Fruit fly (Drosophila melanogaster) whole organism, embryonic: Measurements from ENCODE around the gene TwdlX.

Experiments used
- Atf6 ChIP-seq: fragments of 200-800 bp; sonication (Bioruptor generic); IDR thresholded peaks from 2 replicates; pipeline ENCODE4 v1.3.6; 2022; ENCODE audit warnings: missing biosample characterization, missing genetic modification characterization
- CG10147 ChIP-seq: fragments of 200-800 bp; sonication (Bioruptor generic); optimal IDR thresholded peaks from 2 replicates; lab custom pipeline; 2019; ENCODE audit warnings: missing biosample characterization, mild to moderate bottlenecking, missing genetic modification characterization, moderate library complexity
- CG10209 ChIP-seq: fragments of 200-800 bp; sonication (Bioruptor generic); optimal IDR thresholded peaks from 3 replicates; lab custom pipeline; 2017; ENCODE audit warnings: missing biosample characterization, mild to moderate bottlenecking, missing genetic modification characterization, missing genetic modification reagents
- CG10274 ChIP-seq: fragments of 200-800 bp; sonication (Bioruptor generic); optimal IDR thresholded peaks from 3 replicates; lab custom pipeline; 2017; ENCODE audit warnings: missing biosample characterization, mild to moderate bottlenecking, missing genetic modification characterization
- CG11696 ChIP-seq: fragments of 200-800 bp; sonication (Bioruptor generic); IDR thresholded peaks from 2 replicates; pipeline ENCODE4 v1.3.6; 2022; ENCODE audit warnings: missing biosample characterization, missing genetic modification characterization
- CG12744 ChIP-seq: fragments of 200-800 bp; sonication (Bioruptor generic); optimal IDR thresholded peaks from 2 replicates; lab custom pipeline; 2016; ENCODE audit warnings: missing biosample characterization, missing genetic modification characterization
- CG14667 ChIP-seq: fragments of 200-800 bp; sonication (Bioruptor generic); IDR thresholded peaks from 2 replicates; pipeline ENCODE4 v1.3.6; 2022; ENCODE audit warnings: missing biosample characterization, missing genetic modification characterization
- CG14710 ChIP-seq: fragments of 200-800 bp; sonication (Bioruptor generic); optimal IDR thresholded peaks from 3 replicates; lab custom pipeline; 2019; ENCODE audit warnings: missing biosample characterization, mild to moderate bottlenecking, missing genetic modification characterization, moderate library complexity
- CG15696 ChIP-seq: fragments of 200-800 bp; sonication (Bioruptor generic); optimal IDR thresholded peaks from 2 replicates; lab custom pipeline; 2019; ENCODE audit warnings: missing biosample characterization, mild to moderate bottlenecking, missing genetic modification characterization, moderate library complexity
- CG17359 ChIP-seq: fragments of 200-800 bp; sonication (Bioruptor generic); optimal IDR thresholded peaks from 3 replicates; lab custom pipeline; 2018; ENCODE audit warnings: missing biosample characterization, mild to moderate bottlenecking, missing genetic modification characterization, moderate library complexity
- CG18764 ChIP-seq: fragments of 200-800 bp; sonication (Bioruptor generic); optimal IDR thresholded peaks from 3 replicates; lab custom pipeline; 2016; ENCODE audit warnings: missing biosample characterization, missing genetic modification characterization
- CG2116 ChIP-seq: fragments of 200-800 bp; sonication (Bioruptor generic); optimal IDR thresholded peaks from 3 replicates; lab custom pipeline; 2018; ENCODE audit warnings: missing biosample characterization, mild to moderate bottlenecking, missing genetic modification characterization
- CG2712 ChIP-seq: fragments of 200-800 bp; optimal IDR thresholded peaks from 3 replicates; lab custom pipeline; 2019; ENCODE audit warnings: missing biosample characterization, mild to moderate bottlenecking, missing genetic modification characterization, moderate library complexity
- CG30020 ChIP-seq: fragments of 200-800 bp; optimal IDR thresholded peaks from 2 replicates; lab custom pipeline; 2019; ENCODE audit warnings: missing biosample characterization, mild to moderate bottlenecking, missing genetic modification characterization, moderate library complexity
- CG34376 ChIP-seq: fragments of 200-800 bp; sonication (Bioruptor generic); optimal IDR thresholded peaks from 2 replicates; lab custom pipeline; 2018; ENCODE audit warnings: missing biosample characterization, mild to moderate bottlenecking, missing genetic modification characterization
- CG3995 ChIP-seq: fragments of 200-800 bp; sonication (Bioruptor generic); optimal IDR thresholded peaks from 3 replicates; lab custom pipeline; 2016; ENCODE audit warnings: missing biosample characterization, missing genetic modification characterization
- CG5953 ChIP-seq: fragments of 200-800 bp; sonication (Bioruptor generic); IDR thresholded peaks from 2 replicates; pipeline ENCODE4 v1.3.6; 2022; ENCODE audit warnings: missing biosample characterization, missing genetic modification characterization
- CG6813 ChIP-seq: fragments of 200-800 bp; sonication (Bioruptor generic); optimal IDR thresholded peaks from 2 replicates; lab custom pipeline; 2017; ENCODE audit warnings: missing biosample characterization, missing genetic modification characterization, mild to moderate bottlenecking, moderate library complexity, missing genetic modification reagents
- CG9437 ChIP-seq: fragments of 200-800 bp; sonication (Bioruptor generic); optimal IDR thresholded peaks from 2 replicates; lab custom pipeline; 2018; ENCODE audit warnings: missing biosample characterization, mild to moderate bottlenecking, missing genetic modification characterization
- CG9727 ChIP-seq: fragments of 200-800 bp; sonication (Bioruptor generic); optimal IDR thresholded peaks from 3 replicates; lab custom pipeline; 2017; ENCODE audit warnings: missing biosample characterization, mild to moderate bottlenecking, missing genetic modification characterization
- Deaf1 ChIP-seq: fragments of 200-800 bp; optimal IDR thresholded peaks from 3 replicates; lab custom pipeline; 2019; ENCODE audit warnings: missing biosample characterization, mild to moderate bottlenecking, missing genetic modification characterization, moderate library complexity
- Dek ChIP-seq: fragments of 200-800 bp; sonication (Bioruptor generic); optimal IDR thresholded peaks from 3 replicates; lab custom pipeline; 2019; ENCODE audit warnings: missing biosample characterization, mild to moderate bottlenecking, missing genetic modification characterization, moderate library complexity
- Dfd ChIP-seq, 2 experiments: fragments of >200 bp; optimal IDR thresholded peaks; 2 replicates each; lab custom pipeline; 2017; ENCODE audit warnings: missing biosample characterization in 2 of 2, missing genetic modification characterization in 2 of 2
- Dip2 ChIP-seq: fragments of 200-800 bp; sonication (Bioruptor generic); IDR thresholded peaks from 2 replicates; pipeline ENCODE4 v1.3.6; 2022; ENCODE audit warnings: missing biosample characterization, missing genetic modification characterization
- Elba2 ChIP-seq: fragments of 200-800 bp; sonication (Bioruptor generic); optimal IDR thresholded peaks from 3 replicates; lab custom pipeline; 2016; ENCODE audit warnings: missing biosample characterization, missing genetic modification characterization
- Ets65A ChIP-seq: fragments of 200-800 bp; sonication (Bioruptor generic); peaks from one replicate; lab custom pipeline; 2016; ENCODE audit warnings: missing biosample characterization, missing genetic modification characterization
- Gsc ChIP-seq: fragments of 200-800 bp; sonication (Bioruptor generic); IDR thresholded peaks from 2 replicates; pipeline ENCODE4 v1.3.6; 2022; ENCODE audit warnings: missing biosample characterization, missing genetic modification characterization
- H2.0 ChIP-seq: fragments of 200-800 bp; sonication (Bioruptor generic); IDR thresholded peaks from 2 replicates; pipeline ENCODE4 v1.3.6; 2022; ENCODE audit warnings: missing biosample characterization, missing genetic modification characterization
- Kr ChIP-seq: fragments of 200-800 bp; sonication (Bioruptor generic); optimal IDR thresholded peaks from 2 replicates; lab custom pipeline; 2017; ENCODE audit warnings: missing biosample characterization, mild to moderate bottlenecking, missing genetic modification characterization
- Lpt ChIP-seq: fragments of >200 bp; optimal IDR thresholded peaks from 2 replicates; lab custom pipeline; 2018; ENCODE audit warnings: missing biosample characterization, missing genetic modification characterization
- Mes4 ChIP-seq: fragments of 200-800 bp; sonication (Bioruptor generic); optimal IDR thresholded peaks from 2 replicates; lab custom pipeline; 2016; ENCODE audit warnings: missing biosample characterization, missing genetic modification characterization
- Sin3A ChIP-seq: fragments of >200 bp; optimal IDR thresholded peaks from 2 replicates; lab custom pipeline; 2018
- abd-A ChIP-seq: fragments of 200-800 bp; sonication (Bioruptor generic); optimal IDR thresholded peaks from 3 replicates; lab custom pipeline; 2019; ENCODE audit warnings: missing biosample characterization, mild to moderate bottlenecking, missing genetic modification characterization, moderate library complexity
- aop ChIP-seq: fragments of 200-800 bp; sonication (Bioruptor generic); IDR thresholded peaks from 2 replicates; pipeline ENCODE4 v1.3.6; 2022; ENCODE audit warnings: missing biosample characterization, missing genetic modification characterization
- ash1 ChIP-seq: fragments of 200-800 bp; sonication (Bioruptor generic); optimal IDR thresholded peaks from 2 replicates; lab custom pipeline; 2018; ENCODE audit warnings: missing biosample characterization, mild to moderate bottlenecking, missing genetic modification characterization
- bcd ChIP-seq: fragments of 200-800 bp; sonication (Bioruptor generic); optimal IDR thresholded peaks from 2 replicates; lab custom pipeline; 2017; ENCODE audit warnings: missing biosample characterization, mild to moderate bottlenecking, missing genetic modification characterization
- cg ChIP-seq: fragments of 200-800 bp; sonication (Bioruptor generic); optimal IDR thresholded peaks from 3 replicates; lab custom pipeline; 2019; ENCODE audit warnings: missing biosample characterization, mild to moderate bottlenecking, missing genetic modification characterization, moderate library complexity
- danr ChIP-seq: fragments of 200-800 bp; sonication (Bioruptor generic); IDR thresholded peaks from 2 replicates; pipeline ENCODE4 v1.3.6; 2022; ENCODE audit warnings: missing biosample characterization, missing genetic modification characterization
- dysf ChIP-seq: fragments of 200-800 bp; sonication (Bioruptor generic); IDR thresholded peaks from 3 replicates; pipeline ENCODE4 v1.3.6; 2022; ENCODE audit warnings: missing biosample characterization, missing genetic modification characterization
- ems ChIP-seq: fragments of 200-800 bp; sonication (Bioruptor generic); optimal IDR thresholded peaks from 3 replicates; lab custom pipeline; 2016; ENCODE audit warnings: missing biosample characterization, missing genetic modification characterization
- fd64A ChIP-seq: fragments of 200-800 bp; sonication (Bioruptor generic); optimal IDR thresholded peaks from 3 replicates; lab custom pipeline; 2018; ENCODE audit warnings: missing biosample characterization, mild to moderate bottlenecking, missing genetic modification characterization
- grau ChIP-seq: fragments of 200-800 bp; optimal IDR thresholded peaks from 3 replicates; lab custom pipeline; 2019; ENCODE audit warnings: missing biosample characterization, mild to moderate bottlenecking, missing genetic modification characterization, moderate library complexity
- gro ChIP-seq: fragments of 200-800 bp; sonication (Bioruptor generic); optimal IDR thresholded peaks from 2 replicates; lab custom pipeline; 2016; ENCODE audit warnings: missing biosample characterization, missing genetic modification characterization
- h ChIP-seq: fragments of >200 bp; optimal IDR thresholded peaks from 2 replicates; lab custom pipeline; 2017
- her ChIP-seq: fragments of 200-800 bp; sonication (Bioruptor generic); optimal IDR thresholded peaks from 2 replicates; lab custom pipeline; 2016; ENCODE audit warnings: missing biosample characterization, missing genetic modification characterization
- klu ChIP-seq: fragments of 200-800 bp; sonication (Bioruptor generic); IDR thresholded peaks from 2 replicates; pipeline ENCODE4 v1.3.6; 2022; ENCODE audit warnings: missing biosample characterization, missing genetic modification characterization
- lilli ChIP-seq: fragments of 200-800 bp; sonication (Bioruptor generic); optimal IDR thresholded peaks from 3 replicates; lab custom pipeline; 2016; ENCODE audit warnings: missing biosample characterization, missing genetic modification characterization
- mam ChIP-seq: fragments of 200-800 bp; sonication (Bioruptor generic); optimal IDR thresholded peaks from 3 replicates; lab custom pipeline; 2016; ENCODE audit warnings: missing biosample characterization, missing genetic modification characterization
- pfk ChIP-seq: fragments of 200-800 bp; sonication (Bioruptor generic); optimal IDR thresholded peaks from 2 replicates; lab custom pipeline; 2018; ENCODE audit warnings: missing biosample characterization, mild to moderate bottlenecking, missing genetic modification characterization, moderate library complexity
- pzg ChIP-seq: fragments of 200-800 bp; sonication (Bioruptor generic); optimal IDR thresholded peaks from 3 replicates; lab custom pipeline; 2018; ENCODE audit warnings: missing biosample characterization, mild to moderate bottlenecking, missing genetic modification characterization, moderate library complexity
- sima ChIP-seq: fragments of 200-800 bp; sonication (Bioruptor generic); optimal IDR thresholded peaks from 2 replicates; lab custom pipeline; 2016; ENCODE audit warnings: missing biosample characterization, missing genetic modification characterization
- vnd ChIP-seq: fragments of 200-800 bp; sonication (Bioruptor generic); IDR thresholded peaks from 3 replicates; pipeline ENCODE4 v1.3.6; 2022; ENCODE audit warnings: missing biosample characterization, missing genetic modification characterization; ENCODE audit not compliant: partially characterized antibody
- wor ChIP-seq: fragments of 200-800 bp; sonication (Bioruptor generic); IDR thresholded peaks from 2 replicates; pipeline ENCODE4 v1.3.6; 2022; ENCODE audit warnings: missing biosample characterization, missing genetic modification characterization

The TwdlX gene

dm6 chrX:16691440-16691839 is 39.5 kb upstream of the TwdlX start (continued):
- TF ChIP-seq Kr (GFP tag; lab: Kevin White, UChicago) = no peak
- peak; percentile 77 for TF ChIP-seq wor (GFP tag; lab: Robert Waterston, UW)
- TF ChIP-seq CG10274 = peak; percentile 47
- TF ChIP-seq CG34376 (GFP tag; lab: Kevin White, UChicago) = no peak
- TF ChIP-seq CG14667 (GFP tag; lab: Robert Waterston, UW) = peak; percentile 84
- TF ChIP-seq CG18764 (GFP tag; lab: Kevin White, UChicago) = peak; percentile 81
- peak; percentile 75 for TF ChIP-seq CG9727 (GFP tag; lab: Kevin White, UChicago)
- peak; percentile 32 for TF ChIP-seq gro
- TF ChIP-seq klu = peak; percentile 72; the same call in 1 of the 2 replicates
- peak; percentile 83 for TF ChIP-seq CG14710 (tag; lab: Kevin White, UChicago)
- no peak for TF ChIP-seq pfk (GFP tag; lab: Kevin White, UChicago)
- TF ChIP-seq CG9437 = peak; percentile 61
- TF ChIP-seq CG2116 (GFP tag; lab: Kevin White, UChicago) = peak; percentile 42
- no peak for TF ChIP-seq CG3995 (GFP tag; lab: Kevin White, UChicago)
- TF ChIP-seq CG12744 (GFP tag; lab: Kevin White, UChicago) = peak; percentile 35
- peak; percentile 90 for TF ChIP-seq CG2712 (tag; lab: Kevin White, UChicago)
- TF ChIP-seq h = no peak
- peak; percentile 80 for TF ChIP-seq CG10209 (GFP tag; lab: Kevin White, UChicago)
- TF ChIP-seq lilli = peak; percentile 76
- peak; percentile 67 for TF ChIP-seq CG10147 (GFP tag; lab: Kevin White, UChicago)
- peak; percentile 77 for TF ChIP-seq her (GFP tag; lab: Kevin White, UChicago)
- TF ChIP-seq CG17359 (tag; lab: Kevin White, UChicago) = peak; percentile 89
- TF ChIP-seq CG6813 (GFP tag; lab: Kevin White, UChicago) = peak; percentile 72
- TF ChIP-seq Lpt (GFP tag; lab: Kevin White, UChicago) = no peak
- peak; percentile 48 for TF ChIP-seq sima (GFP tag; lab: Kevin White, UChicago)
- peak; percentile 6 for TF ChIP-seq ash1 (GFP tag; lab: Kevin White, UChicago)
- peak; percentile 82 for TF ChIP-seq CG5953 (GFP tag; lab: Robert Waterston, UW)
- no peak for TF ChIP-seq Dfd (GFP tag; optimal IDR thresholded peaks at IDR 0.05; lab: Kevin White, UChicago)
- no peak for TF ChIP-seq Sin3A (lab: Kevin White, UChicago)
- peak; percentile 38 for TF ChIP-seq CG30020 (tag; lab: Kevin White, UChicago)
- TF ChIP-seq fd64A (GFP tag; lab: Kevin White, UChicago) = peak; percentile 74
- no peak for TF ChIP-seq Dip2 (GFP tag; lab: Robert Waterston, UW)
- no peak for TF ChIP-seq Elba2 (GFP tag; lab: Kevin White, UChicago)
- peak; percentile 22 for TF ChIP-seq abd-A (tag; lab: Kevin White, UChicago)
- peak; percentile 75 for TF ChIP-seq mam (GFP tag; lab: Kevin White, UChicago)
- peak; percentile 86 for TF ChIP-seq Mes4 (GFP tag; lab: Kevin White, UChicago)
- TF ChIP-seq CG15696 (tag; lab: Kevin White, UChicago) = peak; percentile 50
- TF ChIP-seq H2.0 (GFP tag; lab: Robert Waterston, UW) = peak; percentile 92
- TF ChIP-seq Atf6 (GFP tag; lab: Robert Waterston, UW) = peak; percentile 66; the same call in 1 of the 2 replicates
- TF ChIP-seq Deaf1 (tag; lab: Kevin White, UChicago) = peak; percentile 44
- TF ChIP-seq pzg (GFP tag; lab: Kevin White, UChicago) = no peak
- peak; percentile 78 for TF ChIP-seq bcd
- peak; percentile 97 for TF ChIP-seq Ets65A (GFP tag; lab: Kevin White, UChicago)
- peak; percentile 88 for TF ChIP-seq dysf (GFP tag; lab: Robert Waterston, UW)
- TF ChIP-seq ems (GFP tag; lab: Kevin White, UChicago) = peak; percentile 87
- no peak for TF ChIP-seq vnd (GFP tag; lab: Robert Waterston, UW)
- peak; percentile 79 for TF ChIP-seq grau
- peak; percentile 75 for TF ChIP-seq danr (GFP tag; lab: Robert Waterston, UW)
- TF ChIP-seq aop (GFP tag; lab: Robert Waterston, UW) = peak; percentile 80
- peak; percentile 67 for TF ChIP-seq Dek (tag; lab: Kevin White, UChicago)
- TF ChIP-seq CG11696 (GFP tag; lab: Robert Waterston, UW) = peak; percentile 97
- TF ChIP-seq cg (GFP tag; lab: Kevin White, UChicago) = no peak
- peak; percentile 71 for TF ChIP-seq Gsc (GFP tag; lab: Robert Waterston, UW)
